Worm (Caenorhabditis elegans) whole organism, L4/young adult: ENCODE results near the gene F11A5.5.

ENCODE experiments used
- W03F9.2 ChIP-seq: fragments of 150-350 bp; optimal IDR thresholded peaks from 2 replicates; lab custom pipeline; 2014; ENCODE audit warnings: missing biosample characterization, missing genetic modification characterization
- dao-5 ChIP-seq: sonication (generic microtip); optimal IDR thresholded peaks from 2 replicates; lab custom pipeline; 2016; ENCODE audit warnings: missing genotype, missing genetic modification characterization, moderate library complexity, missing compliant biosample characterization
- him-1 ChIP-seq: sonication (generic microtip); optimal IDR thresholded peaks from 2 replicates; lab custom pipeline; 2016; ENCODE audit warnings: missing genotype, missing genetic modification reagents, missing genetic modification characterization, missing compliant biosample characterization

- TF ChIP-seq him-1 (tag; lab: Kevin White, UChicago): no peak
- TF ChIP-seq dao-5: no peak
- TF ChIP-seq W03F9.2 (tag; lab: Kevin White, UChicago): no peak
These were observed 16.0 kb upstream of the F11A5.5 start, which contains the start of gene srz-13 for ce11 chrV:16182110-16182509.
